Worm (Caenorhabditis elegans) whole organism, L4 larva: ENCODE measurements around the gene orai-1.
"Not testable (repeated sequence)": the region's sequence is repeated elsewhere in the genome, so short reads cannot be mapped to it uniquely, and the experiment has no call there.

ENCODE experiments used
- F10B5.3 ChIP-seq: sonication (generic microtip); optimal IDR thresholded peaks from 2 replicates; lab custom pipeline; 2016; ENCODE audit warnings: mild to moderate bottlenecking, missing genetic modification characterization, missing compliant biosample characterization
- T26A8.4 ChIP-seq: fragments of 200-800 bp; sonication (Bioruptor generic); IDR thresholded peaks from 2 replicates; pipeline ENCODE4 v1.3.6; 2022; ENCODE audit warnings: missing genetic modification characterization, missing compliant biosample characterization
- daf-16 ChIP-seq, 3 experiments: sonication (generic microtip); optimal IDR thresholded peaks; 2 replicates each; lab custom pipeline; 2016 to 2017; ENCODE audit warnings: missing genetic modification characterization in 3 of 3, missing genetic modification reagents in 3 of 3, mild to moderate bottlenecking in 2 of 3, missing compliant biosample characterization in 2 of 3, missing biosample characterization in 1 of 3, moderate library complexity in 1 of 3
- nhr-11 ChIP-seq: fragments of 150-350 bp; optimal IDR thresholded peaks from 2 replicates; lab custom pipeline; 2014; ENCODE audit warnings: missing biosample characterization, missing genetic modification characterization
- nhr-237 ChIP-seq: sonication (generic microtip); optimal IDR thresholded peaks from 2 replicates; lab custom pipeline; 2017; ENCODE audit warnings: missing biosample characterization, missing genetic modification characterization
- nhr-77 ChIP-seq: fragments of 150-350 bp; optimal IDR thresholded peaks from 2 replicates; lab custom pipeline; 2014; ENCODE audit warnings: missing biosample characterization, missing genetic modification characterization
- pqm-1 ChIP-seq: sonication (generic microtip); optimal IDR thresholded peaks from 2 replicates; lab custom pipeline; 2017; ENCODE audit warnings: missing biosample characterization, missing genetic modification characterization
- unc-62 ChIP-seq, 3 experiments: fragments of 150-350 bp in 1 of 3; sonication (generic microtip); optimal IDR thresholded peaks in 2 of 3; peaks in 1 of 3; 1 replicate in 1 of 3; 2 replicates in 2 of 3; lab custom pipeline; 2014 to 2017; ENCODE audit warnings: missing biosample characterization in 3 of 3, missing genetic modification characterization in 3 of 3, missing genetic modification reagents in 3 of 3, missing genotype in 1 of 3
- zag-1 ChIP-seq: fragments of 150-350 bp; optimal IDR thresholded peaks from 2 replicates; lab custom pipeline; 2014; ENCODE audit warnings: missing biosample characterization, missing genetic modification characterization
- zfp-2 ChIP-seq: sonication (generic microtip); optimal IDR thresholded peaks from 2 replicates; lab custom pipeline; 2016; ENCODE audit warnings: mild to moderate bottlenecking, missing genetic modification characterization, missing compliant biosample characterization
- ztf-11 ChIP-seq: fragments of 150-350 bp; optimal IDR thresholded peaks from 2 replicates; lab custom pipeline; 2014; ENCODE audit warnings: missing biosample characterization, missing genetic modification characterization

DNA sequence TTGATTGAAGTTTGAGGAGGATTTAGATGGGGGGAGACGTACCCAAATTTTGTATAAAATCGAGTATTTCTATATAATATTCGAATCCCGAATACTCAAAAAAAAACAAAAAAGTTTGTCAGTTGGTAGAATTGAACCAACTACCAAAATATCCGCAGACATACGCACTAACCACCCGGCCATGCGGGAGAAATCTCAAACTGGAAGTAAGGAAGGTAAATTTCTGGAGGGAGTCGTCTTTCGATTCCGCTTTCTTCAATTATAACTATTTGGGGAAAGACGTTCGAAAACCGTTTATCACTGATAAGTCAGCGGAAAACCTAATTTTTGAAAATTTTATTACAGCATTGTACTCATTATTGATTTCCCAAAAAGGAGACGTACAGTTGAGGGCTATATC lies 17.6 kb upstream of the orai-1 start:
- TF ChIP-seq nhr-11 (tag; lab: Kevin White, UChicago); nhr-237; ztf-11; pqm-1; zag-1 (tag; lab: Kevin White, UChicago); daf-16 (GFP tag; optimal IDR thresholded peaks at IDR 0.05; lab: Kevin White, UChicago); daf-16 (tag; optimal IDR thresholded peaks at IDR 0.05; lab: Kevin White, UChicago); unc-62 (GFP tag; optimal IDR thresholded peaks at IDR 0.05 in 1 of 2; lab: Kevin White, UChicago); unc-62 (tag; optimal IDR thresholded peaks at IDR 0.05; lab: Kevin White, UChicago); nhr-77 (tag; lab: Kevin White, UChicago); zfp-2; F10B5.3 (tag; lab: Kevin White, UChicago): not testable (repeated sequence)
- TF ChIP-seq T26A8.4, result 0 out of 2 replicates have a peak, but pooled peaks have one; percentile 36
